Fruit fly (Drosophila melanogaster) whole organism, embryonic: ENCODE measurements around the gene Pgm1.

Source experiments
- Atf3 ChIP-seq: fragments of 200-800 bp; sonication (Bioruptor generic); optimal IDR thresholded peaks from 3 replicates; lab custom pipeline; 2016; ENCODE audit warnings: missing biosample characterization, missing genetic modification characterization
- CG10147 ChIP-seq: fragments of 200-800 bp; sonication (Bioruptor generic); optimal IDR thresholded peaks from 2 replicates; lab custom pipeline; 2019; ENCODE audit warnings: missing biosample characterization, mild to moderate bottlenecking, missing genetic modification characterization, moderate library complexity
- CG10274 ChIP-seq: fragments of 200-800 bp; sonication (Bioruptor generic); optimal IDR thresholded peaks from 3 replicates; lab custom pipeline; 2017; ENCODE audit warnings: missing biosample characterization, mild to moderate bottlenecking, missing genetic modification characterization
- CG10565 ChIP-seq: fragments of 200-800 bp; sonication (Bioruptor generic); optimal IDR thresholded peaks from 3 replicates; lab custom pipeline; 2016; ENCODE audit warnings: missing biosample characterization, mild to moderate bottlenecking, missing genetic modification characterization
- CG10959 ChIP-seq: fragments of 200-800 bp; sonication (Bioruptor generic); IDR thresholded peaks from 2 replicates; pipeline ENCODE4 v1.3.6; 2022; ENCODE audit warnings: missing biosample characterization, missing genetic modification characterization
- CG12769 ChIP-seq: fragments of 200-800 bp; sonication (Bioruptor generic); optimal IDR thresholded peaks from 2 replicates; lab custom pipeline; 2019; ENCODE audit warnings: missing biosample characterization, mild to moderate bottlenecking, missing genetic modification characterization, moderate library complexity
- CG13624 ChIP-seq: fragments of 200-800 bp; sonication (Bioruptor generic); optimal IDR thresholded peaks from 2 replicates; lab custom pipeline; 2016; ENCODE audit warnings: missing biosample characterization, missing genetic modification characterization
- CG15601 ChIP-seq: fragments of 200-800 bp; sonication (Bioruptor generic); optimal IDR thresholded peaks from 3 replicates; lab custom pipeline; 2019; ENCODE audit warnings: missing biosample characterization, mild to moderate bottlenecking, missing genetic modification characterization, moderate library complexity
- CG1603 ChIP-seq: fragments of 200-800 bp; sonication (Bioruptor generic); optimal IDR thresholded peaks from 2 replicates; lab custom pipeline; 2019; ENCODE audit warnings: missing biosample characterization, mild to moderate bottlenecking, missing genetic modification characterization, moderate library complexity
- CG17361 ChIP-seq: fragments of 200-800 bp; sonication (Bioruptor generic); IDR thresholded peaks from 3 replicates; pipeline ENCODE4 v1.3.6; 2022; ENCODE audit warnings: missing biosample characterization, missing genetic modification characterization
- CG18599 ChIP-seq: fragments of 200-800 bp; sonication (Bioruptor generic); optimal IDR thresholded peaks from 3 replicates; lab custom pipeline; 2017; ENCODE audit warnings: missing biosample characterization, missing genetic modification characterization, mild to moderate bottlenecking, moderate library complexity, missing genetic modification reagents
- CG2116 ChIP-seq: fragments of 200-800 bp; sonication (Bioruptor generic); optimal IDR thresholded peaks from 3 replicates; lab custom pipeline; 2018; ENCODE audit warnings: missing biosample characterization, mild to moderate bottlenecking, missing genetic modification characterization
- CG2120 ChIP-seq: fragments of 200-800 bp; sonication (Bioruptor generic); optimal IDR thresholded peaks from 3 replicates; lab custom pipeline; 2016; ENCODE audit warnings: missing biosample characterization, missing genetic modification characterization
- CG30020 ChIP-seq: fragments of 200-800 bp; optimal IDR thresholded peaks from 2 replicates; lab custom pipeline; 2019; ENCODE audit warnings: missing biosample characterization, mild to moderate bottlenecking, missing genetic modification characterization, moderate library complexity
- CG31365 ChIP-seq: fragments of 200-800 bp; sonication (Bioruptor generic); optimal IDR thresholded peaks from 2 replicates; lab custom pipeline; 2018; ENCODE audit warnings: missing biosample characterization, mild to moderate bottlenecking, missing genetic modification characterization
- CG34376 ChIP-seq: fragments of 200-800 bp; sonication (Bioruptor generic); optimal IDR thresholded peaks from 2 replicates; lab custom pipeline; 2018; ENCODE audit warnings: missing biosample characterization, mild to moderate bottlenecking, missing genetic modification characterization
- CG4360 ChIP-seq: fragments of 200-800 bp; sonication (Bioruptor generic); IDR thresholded peaks from 2 replicates; pipeline ENCODE4 v1.3.6; 2022; ENCODE audit warnings: missing biosample characterization, missing genetic modification characterization
- CG4730 ChIP-seq: fragments of 200-800 bp; sonication (Bioruptor generic); IDR thresholded peaks from 2 replicates; pipeline ENCODE4 v1.3.6; 2022; ENCODE audit warnings: missing biosample characterization, missing genetic modification characterization
- CG4820 ChIP-seq: fragments of 200-800 bp; sonication (Bioruptor generic); optimal IDR thresholded peaks from 3 replicates; lab custom pipeline; 2016; ENCODE audit warnings: missing biosample characterization, missing genetic modification characterization
- CG7745 ChIP-seq: fragments of 200-800 bp; sonication (Bioruptor generic); optimal IDR thresholded peaks from 2 replicates; lab custom pipeline; 2018; ENCODE audit warnings: missing biosample characterization, mild to moderate bottlenecking, missing genetic modification characterization, moderate library complexity
- CG7839 ChIP-seq: fragments of 200-800 bp; sonication (Bioruptor generic); optimal IDR thresholded peaks from 3 replicates; lab custom pipeline; 2018; ENCODE audit warnings: missing biosample characterization, mild to moderate bottlenecking, missing genetic modification characterization, moderate library complexity
- CG8089 ChIP-seq: fragments of 200-800 bp; sonication (Bioruptor generic); optimal IDR thresholded peaks from 3 replicates; lab custom pipeline; 2016; ENCODE audit warnings: missing biosample characterization, missing genetic modification characterization
- CG9437 ChIP-seq: fragments of 200-800 bp; sonication (Bioruptor generic); optimal IDR thresholded peaks from 2 replicates; lab custom pipeline; 2018; ENCODE audit warnings: missing biosample characterization, mild to moderate bottlenecking, missing genetic modification characterization
- CHES-1-like ChIP-seq: fragments of 200-800 bp; sonication (Bioruptor generic); optimal IDR thresholded peaks from 2 replicates; lab custom pipeline; 2016; ENCODE audit warnings: missing biosample characterization, missing genetic modification characterization
- Deaf1 ChIP-seq: fragments of 200-800 bp; optimal IDR thresholded peaks from 3 replicates; lab custom pipeline; 2019; ENCODE audit warnings: missing biosample characterization, mild to moderate bottlenecking, missing genetic modification characterization, moderate library complexity
- Dek ChIP-seq: fragments of 200-800 bp; sonication (Bioruptor generic); optimal IDR thresholded peaks from 3 replicates; lab custom pipeline; 2019; ENCODE audit warnings: missing biosample characterization, mild to moderate bottlenecking, missing genetic modification characterization, moderate library complexity
- Dfd ChIP-seq, 2 experiments: fragments of >200 bp; optimal IDR thresholded peaks; 2 replicates each; lab custom pipeline; 2017; ENCODE audit warnings: missing biosample characterization in 2 of 2, missing genetic modification characterization in 2 of 2
- Dll ChIP-seq: fragments of 200-800 bp; sonication (Bioruptor generic); IDR thresholded peaks from 4 replicates; pipeline ENCODE4 v1.3.6; 2022; ENCODE audit warnings: missing biosample characterization, missing genetic modification characterization; ENCODE audit not compliant: partially characterized antibody
- Hand ChIP-seq: fragments of 200-800 bp; sonication (Bioruptor generic); optimal IDR thresholded peaks from 2 replicates; lab custom pipeline; 2017; ENCODE audit warnings: mild to moderate bottlenecking, missing biosample characterization, missing genetic modification reagents, missing genetic modification characterization
- Neu2 ChIP-seq: fragments of 200-800 bp; sonication (Bioruptor generic); optimal IDR thresholded peaks from 3 replicates; lab custom pipeline; 2016; ENCODE audit warnings: missing biosample characterization, missing genetic modification characterization, borderline replicate concordance
- Rx ChIP-seq: fragments of 200-800 bp; sonication (Bioruptor generic); IDR thresholded peaks from 2 replicates; pipeline ENCODE4 v1.3.6; 2022; ENCODE audit warnings: missing biosample characterization, missing genetic modification characterization
- Spps ChIP-seq: fragments of 200-800 bp; sonication (Bioruptor generic); optimal IDR thresholded peaks from 2 replicates; lab custom pipeline; 2018; ENCODE audit warnings: missing biosample characterization, mild to moderate bottlenecking, missing genetic modification characterization
- Stat92E ChIP-seq, 3 experiments: fragments of >200 bp in 2 of 3; fragments of 200-800 bp in 1 of 3; sonication (Bioruptor generic) in 1 of 3; optimal IDR thresholded peaks; 2 replicates each; lab custom pipeline; 2017 to 2019; ENCODE audit warnings: missing biosample characterization in 3 of 3, missing genetic modification characterization in 3 of 3, mild to moderate bottlenecking in 1 of 3, moderate library complexity in 1 of 3
- Taf1 ChIP-seq: fragments of 200-800 bp; sonication (Bioruptor generic); IDR thresholded peaks from 2 replicates; pipeline ENCODE4 v1.3.6; 2022; ENCODE audit warnings: missing biosample characterization, missing genetic modification characterization
- Tbp ChIP-seq: fragments of >200 bp; optimal IDR thresholded peaks from 2 replicates; lab custom pipeline; 2018; ENCODE audit warnings: missing biosample characterization, missing genetic modification characterization
- Vsx1 ChIP-seq: fragments of 200-800 bp; sonication (Bioruptor generic); optimal IDR thresholded peaks from 2 replicates; lab custom pipeline; 2017; ENCODE audit warnings: missing biosample characterization, mild to moderate bottlenecking, missing genetic modification characterization, missing genetic modification reagents
- al ChIP-seq: fragments of 200-800 bp; sonication (Bioruptor generic); IDR thresholded peaks from 2 replicates; pipeline ENCODE4 v1.3.6; 2022; ENCODE audit warnings: missing biosample characterization, missing genetic modification characterization
- cato ChIP-seq: fragments of 200-800 bp; sonication (Bioruptor generic); optimal IDR thresholded peaks from 2 replicates; lab custom pipeline; 2016; ENCODE audit warnings: missing biosample characterization, missing genetic modification characterization, borderline replicate concordance
- eyg ChIP-seq: fragments of 200-800 bp; sonication (Bioruptor generic); optimal IDR thresholded peaks from 3 replicates; lab custom pipeline; 2016; ENCODE audit warnings: missing biosample characterization, missing genetic modification characterization
- gsb ChIP-seq: fragments of 200-800 bp; sonication (Bioruptor generic); IDR thresholded peaks from 2 replicates; pipeline ENCODE4 v1.3.6; 2022; ENCODE audit warnings: missing biosample characterization, missing genetic modification characterization
- jing ChIP-seq: fragments of 200-800 bp; sonication (Bioruptor generic); optimal IDR thresholded peaks from 2 replicates; lab custom pipeline; 2018; ENCODE audit warnings: missing biosample characterization, mild to moderate bottlenecking, missing genetic modification characterization
- lab ChIP-seq: fragments of 200-800 bp; sonication (Bioruptor generic); optimal IDR thresholded peaks from 3 replicates; lab custom pipeline; 2017; ENCODE audit warnings: missing biosample characterization, missing genetic modification characterization, mild to moderate bottlenecking, moderate library complexity, missing genetic modification reagents
- pan ChIP-seq, 4 experiments: fragments of >200 bp in 3 of 4; fragments of 200-800 bp in 1 of 4; sonication (Bioruptor generic) in 1 of 4; optimal IDR thresholded peaks in 3 of 4; IDR thresholded peaks in 1 of 4; 2 replicates each; pipeline versions ENCODE4 v1.3.6 to Lab custom; 2017 to 2022; ENCODE audit warnings: missing biosample characterization in 2 of 4, missing genetic modification characterization in 2 of 4, mixed read lengths in 1 of 4
- sim ChIP-seq: fragments of 200-800 bp; sonication (Bioruptor generic); IDR thresholded peaks from 2 replicates; pipeline ENCODE4 v1.3.6; 2022; ENCODE audit warnings: missing biosample characterization, missing genetic modification characterization
- sna ChIP-seq: fragments of 200-800 bp; sonication (Bioruptor generic); IDR thresholded peaks from 2 replicates; pipeline ENCODE4 v1.3.6; 2022; ENCODE audit warnings: missing biosample characterization, missing genetic modification characterization; ENCODE audit not compliant: partially characterized antibody
- so ChIP-seq: fragments of 200-800 bp; sonication (Bioruptor generic); IDR thresholded peaks from 3 replicates; pipeline ENCODE4 v1.3.6; 2022; ENCODE audit warnings: missing biosample characterization, missing genetic modification characterization
- sob ChIP-seq: fragments of 200-800 bp; sonication (Bioruptor generic); IDR thresholded peaks from 2 replicates; pipeline ENCODE4 v1.3.6; 2022; ENCODE audit warnings: missing biosample characterization, missing genetic modification characterization
- ssp ChIP-seq: fragments of 200-800 bp; sonication (Bioruptor generic); IDR thresholded peaks from 2 replicates; pipeline ENCODE4 v1.3.6; 2022; ENCODE audit warnings: missing biosample characterization, missing genetic modification characterization
- sug ChIP-seq: fragments of 200-800 bp; optimal IDR thresholded peaks from 2 replicates; lab custom pipeline; 2019; ENCODE audit warnings: missing biosample characterization, mild to moderate bottlenecking, missing genetic modification characterization, moderate library complexity
- twi ChIP-seq: fragments of 200-800 bp; optimal IDR thresholded peaks from 2 replicates; lab custom pipeline; 2019; ENCODE audit warnings: missing biosample characterization, mild to moderate bottlenecking, missing genetic modification characterization, moderate library complexity

The Pgm1 gene

dm6 chr3L:16146539-16146934 is 18.2 kb upstream of the Pgm1 start (continued):
- peak; percentile 27 for TF ChIP-seq Vsx1 (GFP tag; lab: Kevin White, UChicago)
- no peak for TF ChIP-seq CG30020 (tag; lab: Kevin White, UChicago)
- TF ChIP-seq CHES-1-like (GFP tag; lab: Kevin White, UChicago) = no peak
- peak; percentile 55 for TF ChIP-seq Dek (tag; lab: Kevin White, UChicago)
- TF ChIP-seq CG2116 (GFP tag; lab: Kevin White, UChicago) = no peak
- peak; percentile 1 for TF ChIP-seq Deaf1 (tag; lab: Kevin White, UChicago)
- TF ChIP-seq CG10565 (GFP tag; lab: Kevin White, UChicago) = no peak
- TF ChIP-seq Rx (GFP tag; lab: Robert Waterston, UW) = no peak
- TF ChIP-seq pan (optimal IDR thresholded peaks at IDR 0.05; lab: Kevin White, UChicago) = no peak
- peak in 1 of 2 experiments; percentile 51 for TF ChIP-seq pan (GFP tag; optimal IDR thresholded peaks at IDR 0.05 in 1 of 2, IDR thresholded peaks at IDR 0.05 in 1 of 2)
- no peak for TF ChIP-seq CG10274 (GFP tag; lab: Kevin White, UChicago)
- TF ChIP-seq twi (tag; lab: Kevin White, UChicago) = no peak
- TF ChIP-seq eyg (GFP tag; lab: Kevin White, UChicago) = no peak
- TF ChIP-seq CG8089 = no peak
- 0 out of 2 replicates have a peak, but pooled peaks have one; percentile 28 for TF ChIP-seq Taf1 (GFP tag; lab: Robert Waterston, UW)
- no peak for TF ChIP-seq Stat92E (GFP tag; optimal IDR thresholded peaks at IDR 0.05; lab: Kevin White, UChicago)
- no peak for TF ChIP-seq CG10147 (GFP tag; lab: Kevin White, UChicago)
- no peak for TF ChIP-seq CG15601 (tag; lab: Kevin White, UChicago)
- TF ChIP-seq CG31365 (tag; lab: Kevin White, UChicago) = no peak
- no peak for TF ChIP-seq jing (GFP tag; lab: Kevin White, UChicago)
- peak; percentile 28 for TF ChIP-seq CG13624
- no peak for TF ChIP-seq CG4820 (GFP tag; lab: Kevin White, UChicago)
- TF ChIP-seq CG34376 (GFP tag; lab: Kevin White, UChicago) = peak; percentile 16
- no peak for TF ChIP-seq so (GFP tag; lab: Robert Waterston, UW)
- no peak for TF ChIP-seq Tbp (GFP tag; lab: Kevin White, UChicago)
- no peak for TF ChIP-seq CG12769 (tag; lab: Kevin White, UChicago)
- no peak for TF ChIP-seq lab (GFP tag; lab: Kevin White, UChicago)
- TF ChIP-seq Spps = no peak
- TF ChIP-seq sna (GFP tag; lab: Robert Waterston, UW) = no peak
- no peak for TF ChIP-seq CG4360 (GFP tag; lab: Robert Waterston, UW)
- peak; percentile 28 for TF ChIP-seq Hand (GFP tag; lab: Kevin White, UChicago)
- peak; percentile 19 for TF ChIP-seq CG9437 (GFP tag; lab: Kevin White, UChicago)
- TF ChIP-seq CG2120 (GFP tag; lab: Kevin White, UChicago) = peak; percentile 71
- no peak for TF ChIP-seq ssp (GFP tag; lab: Robert Waterston, UW)
- 0 out of 3 replicates have a peak, but pooled peaks have one; percentile 18 for TF ChIP-seq CG17361
- no peak for TF ChIP-seq CG1603 (tag; lab: Kevin White, UChicago)
- TF ChIP-seq sug (tag; lab: Kevin White, UChicago) = peak; percentile 47
- no peak for TF ChIP-seq cato
- TF ChIP-seq CG10959 (GFP tag; lab: Robert Waterston, UW) = no peak
- TF ChIP-seq al (GFP tag; lab: Robert Waterston, UW) = peak; percentile 63
- peak; percentile 64 for TF ChIP-seq CG7839 (tag; lab: Kevin White, UChicago)
- no peak for TF ChIP-seq CG4730 (GFP tag; lab: Robert Waterston, UW)
- no peak for TF ChIP-seq Atf3 (GFP tag; lab: Kevin White, UChicago)
- TF ChIP-seq gsb (GFP tag; lab: Robert Waterston, UW) = peak; percentile 41; the same call in 1 of the 2 replicates
- TF ChIP-seq sim = no peak
- peak; percentile 31 for TF ChIP-seq CG18599 (GFP tag; lab: Kevin White, UChicago)
- no peak for TF ChIP-seq Neu2
- no peak for TF ChIP-seq Dll (GFP tag; lab: Robert Waterston, UW)
- no peak for TF ChIP-seq Dfd (GFP tag; optimal IDR thresholded peaks at IDR 0.05; lab: Kevin White, UChicago)
- peak; percentile 55 for TF ChIP-seq sob (GFP tag; lab: Robert Waterston, UW)
- TF ChIP-seq CG7745 (tag; lab: Kevin White, UChicago) = no peak
